Fruit fly (Drosophila melanogaster) whole organism, embryonic: ENCODE results near the gene CG4660.

Experiments
- Abd-B ChIP-seq: fragments of 200-800 bp; sonication (Bioruptor generic); optimal IDR thresholded peaks from 2 replicates; lab custom pipeline; 2018; ENCODE audit warnings: missing biosample characterization, mild to moderate bottlenecking, missing genetic modification characterization, moderate library complexity
- Ada2b ChIP-seq: fragments of 200-800 bp; sonication (Bioruptor generic); IDR thresholded peaks from 2 replicates; pipeline ENCODE4 v1.3.6; 2022; ENCODE audit warnings: missing biosample characterization, missing genetic modification characterization
- Bteb2 ChIP-seq: fragments of 200-800 bp; sonication (Bioruptor generic); optimal IDR thresholded peaks from 2 replicates; lab custom pipeline; 2016; ENCODE audit warnings: missing biosample characterization, missing genetic modification characterization
- CG10462 ChIP-seq: fragments of 200-800 bp; sonication (Bioruptor generic); optimal IDR thresholded peaks from 2 replicates; lab custom pipeline; 2016; ENCODE audit warnings: missing biosample characterization, missing genetic modification characterization
- CG11093 ChIP-seq: fragments of 200-800 bp; sonication (Bioruptor generic); IDR thresholded peaks from 3 replicates; pipeline ENCODE4 v1.3.6; 2022; ENCODE audit warnings: missing biosample characterization, missing genetic modification characterization
- CG13424 ChIP-seq: fragments of 200-800 bp; sonication (Bioruptor generic); optimal IDR thresholded peaks from 2 replicates; lab custom pipeline; 2019; ENCODE audit warnings: missing biosample characterization, mild to moderate bottlenecking, missing genetic modification characterization, moderate library complexity
- CG13624 ChIP-seq: fragments of 200-800 bp; sonication (Bioruptor generic); optimal IDR thresholded peaks from 2 replicates; lab custom pipeline; 2016; ENCODE audit warnings: missing biosample characterization, missing genetic modification characterization
- CG15011 ChIP-seq: fragments of 200-800 bp; sonication (Bioruptor generic); optimal IDR thresholded peaks from 3 replicates; lab custom pipeline; 2018; ENCODE audit warnings: missing biosample characterization, mild to moderate bottlenecking, missing genetic modification characterization
- CG1529 ChIP-seq: fragments of 200-800 bp; sonication (Bioruptor generic); optimal IDR thresholded peaks from 3 replicates; lab custom pipeline; 2018; ENCODE audit warnings: missing biosample characterization, missing genetic modification characterization
- CG17385 ChIP-seq: fragments of 200-800 bp; sonication (Bioruptor generic); optimal IDR thresholded peaks from 3 replicates; lab custom pipeline; 2018; ENCODE audit warnings: missing biosample characterization, mild to moderate bottlenecking, missing genetic modification characterization
- CG18262 ChIP-seq: fragments of 200-800 bp; optimal IDR thresholded peaks from 3 replicates; lab custom pipeline; 2019; ENCODE audit warnings: missing biosample characterization, mild to moderate bottlenecking, missing genetic modification characterization, moderate library complexity
- CG18599 ChIP-seq: fragments of 200-800 bp; sonication (Bioruptor generic); optimal IDR thresholded peaks from 3 replicates; lab custom pipeline; 2017; ENCODE audit warnings: missing biosample characterization, missing genetic modification characterization, mild to moderate bottlenecking, moderate library complexity, missing genetic modification reagents
- CG2116 ChIP-seq: fragments of 200-800 bp; sonication (Bioruptor generic); optimal IDR thresholded peaks from 3 replicates; lab custom pipeline; 2018; ENCODE audit warnings: missing biosample characterization, mild to moderate bottlenecking, missing genetic modification characterization
- CG31365 ChIP-seq: fragments of 200-800 bp; sonication (Bioruptor generic); optimal IDR thresholded peaks from 2 replicates; lab custom pipeline; 2018; ENCODE audit warnings: missing biosample characterization, mild to moderate bottlenecking, missing genetic modification characterization
- CG3847 ChIP-seq: fragments of 200-800 bp; sonication (Bioruptor generic); IDR thresholded peaks from 2 replicates; pipeline ENCODE4 v1.3.6; 2022; ENCODE audit warnings: missing biosample characterization, missing genetic modification characterization
- CG4282 ChIP-seq: fragments of 200-800 bp; sonication (Bioruptor generic); optimal IDR thresholded peaks from 2 replicates; lab custom pipeline; 2016; ENCODE audit warnings: missing biosample characterization, missing genetic modification characterization
- CG4617 ChIP-seq: fragments of 200-800 bp; sonication (Bioruptor generic); optimal IDR thresholded peaks from 3 replicates; lab custom pipeline; 2016; ENCODE audit warnings: missing biosample characterization, missing genetic modification characterization, borderline replicate concordance
- CG4820 ChIP-seq: fragments of 200-800 bp; sonication (Bioruptor generic); optimal IDR thresholded peaks from 3 replicates; lab custom pipeline; 2016; ENCODE audit warnings: missing biosample characterization, missing genetic modification characterization
- CG5245 ChIP-seq: fragments of 200-800 bp; sonication (Bioruptor generic); optimal IDR thresholded peaks from 3 replicates; lab custom pipeline; 2016; ENCODE audit warnings: missing biosample characterization, missing genetic modification characterization
- CG7357 ChIP-seq: fragments of 200-800 bp; sonication (Bioruptor generic); IDR thresholded peaks from 3 replicates; pipeline ENCODE4 v1.3.6; 2022; ENCODE audit warnings: missing biosample characterization, missing genetic modification characterization
- CG7372 ChIP-seq: fragments of 200-800 bp; sonication (Bioruptor generic); IDR thresholded peaks from 2 replicates; pipeline ENCODE4 v1.3.6; 2022; ENCODE audit warnings: missing biosample characterization, missing genetic modification characterization
- CG8944 ChIP-seq: fragments of 200-800 bp; sonication (Bioruptor generic); optimal IDR thresholded peaks from 3 replicates; lab custom pipeline; 2016; ENCODE audit warnings: missing biosample characterization, missing genetic modification characterization
- Dfd ChIP-seq, 2 experiments: fragments of >200 bp; optimal IDR thresholded peaks; 2 replicates each; lab custom pipeline; 2017; ENCODE audit warnings: missing biosample characterization in 2 of 2, missing genetic modification characterization in 2 of 2
- Ets97D ChIP-seq: fragments of 200-800 bp; sonication (Bioruptor generic); optimal IDR thresholded peaks from 3 replicates; lab custom pipeline; 2016; ENCODE audit warnings: missing biosample characterization, missing genetic modification characterization
- Gug ChIP-seq: fragments of 200-800 bp; sonication (Bioruptor generic); IDR thresholded peaks from 4 replicates; pipeline ENCODE4 v1.3.6; 2022; ENCODE audit warnings: missing biosample characterization, missing genetic modification characterization
- Hmx ChIP-seq: fragments of 200-800 bp; sonication (Bioruptor generic); optimal IDR thresholded peaks from 2 replicates; lab custom pipeline; 2016; ENCODE audit warnings: missing biosample characterization, missing genetic modification characterization
- NFAT ChIP-seq: fragments of 200-800 bp; sonication (Bioruptor generic); IDR thresholded peaks from 2 replicates; pipeline ENCODE4 v1.3.6; 2022; ENCODE audit warnings: missing biosample characterization, missing genetic modification characterization
- Six4 ChIP-seq: fragments of 200-800 bp; sonication (Bioruptor generic); optimal IDR thresholded peaks from 2 replicates; lab custom pipeline; 2016; ENCODE audit warnings: missing biosample characterization, missing genetic modification characterization
- Sry-β ChIP-seq: fragments of 200-800 bp; sonication (Bioruptor generic); optimal IDR thresholded peaks from 2 replicates; lab custom pipeline; 2018; ENCODE audit warnings: missing biosample characterization, mild to moderate bottlenecking, missing genetic modification characterization, moderate library complexity
- Stat92E ChIP-seq, 3 experiments: fragments of >200 bp in 2 of 3; fragments of 200-800 bp in 1 of 3; sonication (Bioruptor generic) in 1 of 3; optimal IDR thresholded peaks; 2 replicates each; lab custom pipeline; 2017 to 2019; ENCODE audit warnings: missing biosample characterization in 3 of 3, missing genetic modification characterization in 3 of 3, mild to moderate bottlenecking in 1 of 3, moderate library complexity in 1 of 3
- YL-1 ChIP-seq: fragments of 200-800 bp; sonication (Bioruptor generic); optimal IDR thresholded peaks from 3 replicates; lab custom pipeline; 2017; ENCODE audit warnings: missing biosample characterization, mild to moderate bottlenecking, missing genetic modification characterization
- ac ChIP-seq: fragments of 200-800 bp; sonication (Bioruptor generic); optimal IDR thresholded peaks from 3 replicates; lab custom pipeline; 2017; ENCODE audit warnings: missing biosample characterization, mild to moderate bottlenecking, missing genetic modification characterization
- az2 ChIP-seq: fragments of 200-800 bp; sonication (Bioruptor generic); optimal IDR thresholded peaks from 3 replicates; lab custom pipeline; 2016; ENCODE audit warnings: missing biosample characterization, missing genetic modification characterization
- cad ChIP-seq: fragments of >200 bp; optimal IDR thresholded peaks from 2 replicates; lab custom pipeline; 2017; ENCODE audit warnings: missing biosample characterization, missing genetic modification characterization
- fd64A ChIP-seq: fragments of 200-800 bp; sonication (Bioruptor generic); optimal IDR thresholded peaks from 3 replicates; lab custom pipeline; 2018; ENCODE audit warnings: missing biosample characterization, mild to moderate bottlenecking, missing genetic modification characterization
- gsb ChIP-seq: fragments of 200-800 bp; sonication (Bioruptor generic); IDR thresholded peaks from 2 replicates; pipeline ENCODE4 v1.3.6; 2022; ENCODE audit warnings: missing biosample characterization, missing genetic modification characterization
- lbe ChIP-seq: fragments of 200-800 bp; sonication (Bioruptor generic); optimal IDR thresholded peaks from 2 replicates; lab custom pipeline; 2016; ENCODE audit warnings: missing biosample characterization, mild to moderate bottlenecking, missing genetic modification characterization
- nerfin-2 ChIP-seq: fragments of 200-800 bp; sonication (Bioruptor generic); IDR thresholded peaks from 2 replicates; pipeline ENCODE4 v1.3.6; 2022; ENCODE audit warnings: missing biosample characterization, missing genetic modification characterization; ENCODE audit not compliant: partially characterized antibody
- p53 ChIP-seq: fragments of 200-800 bp; sonication (Bioruptor generic); optimal IDR thresholded peaks from 2 replicates; lab custom pipeline; 2016; ENCODE audit warnings: missing biosample characterization, missing genetic modification characterization
- pfk ChIP-seq: fragments of 200-800 bp; sonication (Bioruptor generic); optimal IDR thresholded peaks from 2 replicates; lab custom pipeline; 2018; ENCODE audit warnings: missing biosample characterization, mild to moderate bottlenecking, missing genetic modification characterization, moderate library complexity
- prd ChIP-seq, 3 experiments: fragments of >200 bp in 2 of 3; fragments of 200-800 bp in 1 of 3; sonication (Bioruptor generic) in 1 of 3; optimal IDR thresholded peaks in 2 of 3; IDR thresholded peaks in 1 of 3; 2 replicates in 2 of 3; 3 replicates in 1 of 3; pipeline versions ENCODE4 v1.3.6 to Lab custom; 2017 to 2022; ENCODE audit warnings: missing biosample characterization in 1 of 3, missing genetic modification characterization in 1 of 3
- sens ChIP-seq: fragments of 200-800 bp; sonication (Bioruptor generic); peaks from one replicate; lab custom pipeline; 2016; ENCODE audit warnings: missing biosample characterization, missing genetic modification characterization
- shn ChIP-seq: fragments of 200-800 bp; sonication (Bioruptor generic); optimal IDR thresholded peaks from 3 replicates; lab custom pipeline; 2016; ENCODE audit warnings: missing biosample characterization, missing genetic modification characterization
- sisA ChIP-seq: fragments of 200-800 bp; sonication (Bioruptor generic); IDR thresholded peaks from 2 replicates; pipeline ENCODE4 v1.3.6; 2022; ENCODE audit warnings: missing biosample characterization, missing genetic modification characterization
- sna ChIP-seq: fragments of 200-800 bp; sonication (Bioruptor generic); IDR thresholded peaks from 2 replicates; pipeline ENCODE4 v1.3.6; 2022; ENCODE audit warnings: missing biosample characterization, missing genetic modification characterization; ENCODE audit not compliant: partially characterized antibody
- tll ChIP-seq, 2 experiments: fragments of 200-800 bp in 1 of 2; fragments of >200 bp in 1 of 2; sonication (Bioruptor generic) in 1 of 2; optimal IDR thresholded peaks; 2 replicates each; lab custom pipeline; 2017 to 2019; ENCODE audit warnings: missing biosample characterization in 2 of 2, missing genetic modification characterization in 2 of 2, mild to moderate bottlenecking in 1 of 2, moderate library complexity in 1 of 2
- trem ChIP-seq: fragments of 200-800 bp; optimal IDR thresholded peaks from 3 replicates; lab custom pipeline; 2019; ENCODE audit warnings: missing biosample characterization, mild to moderate bottlenecking, missing genetic modification characterization, moderate library complexity
- usp ChIP-seq: fragments of >200 bp; optimal IDR thresholded peaks from 2 replicates; lab custom pipeline; 2017; ENCODE audit warnings: missing biosample characterization, missing genetic modification characterization

Gene CG4660

DNA sequence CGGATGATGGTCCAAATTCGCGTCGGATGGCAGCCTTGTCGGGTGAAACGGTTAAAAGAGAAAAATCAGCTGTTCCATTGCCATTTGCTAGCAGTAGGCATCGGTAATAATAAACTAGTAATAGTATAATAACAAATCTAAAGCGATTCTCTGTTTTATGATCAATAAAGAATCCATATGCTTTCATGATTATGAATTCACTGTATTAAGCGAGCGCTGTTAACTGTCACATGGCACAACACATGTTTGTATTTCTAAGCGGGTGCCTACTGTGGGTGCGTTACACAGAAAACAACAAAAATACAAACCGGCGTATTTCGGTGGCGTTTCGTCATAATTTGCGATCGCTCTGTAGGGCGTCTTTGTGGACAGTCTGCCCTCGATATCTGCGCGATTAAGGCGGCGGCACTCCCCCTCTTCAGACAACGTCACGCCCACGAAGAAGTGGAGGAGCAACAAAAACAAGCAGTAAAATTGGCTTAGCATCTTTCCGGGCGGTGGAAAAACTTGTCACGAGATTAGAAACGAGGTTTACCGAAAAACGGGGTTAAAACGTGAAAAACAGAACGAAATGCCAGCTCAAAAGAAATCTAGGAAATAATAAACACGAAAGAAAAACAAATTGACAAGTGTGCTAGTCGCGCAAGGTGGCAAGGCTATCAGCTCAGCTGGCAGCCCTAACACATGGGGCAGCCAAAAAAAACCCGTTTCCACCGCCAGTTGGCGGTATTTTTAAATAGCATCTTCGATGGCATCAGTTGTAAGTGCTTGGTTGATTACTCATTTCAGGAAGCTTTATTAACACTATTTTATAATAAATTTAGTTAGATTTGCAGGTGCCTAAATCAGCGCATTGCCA, 9.9 kb upstream of the CG4660 start, which contains the start of the genes Nep1 and Mipp2 (continued):
- TF ChIP-seq prd (optimal IDR thresholded peaks at IDR 0.05; lab: Kevin White, UChicago) (no peak), prd (GFP tag; IDR thresholded peaks at IDR 0.05; lab: Robert Waterston, UW) (peak; percentile 51; the same call in 1 of the 3 replicates), CG3847 (GFP tag; lab: Robert Waterston, UW) (peak; percentile 28; the same call in 1 of the 2 replicates), tll (GFP tag; optimal IDR thresholded peaks at IDR 0.05; lab: Kevin White, UChicago) (no peak), Sry-β (GFP tag; lab: Kevin White, UChicago) (no peak), CG11093 (GFP tag; lab: Robert Waterston, UW) (no peak), CG10462 (no peak), CG5245 (no peak), sna (GFP tag; lab: Robert Waterston, UW) (no peak), Ets97D (GFP tag; lab: Kevin White, UChicago) (peak; percentile 3), pfk (GFP tag; lab: Kevin White, UChicago) (no peak), trem (tag; lab: Kevin White, UChicago) (no peak), CG2116 (GFP tag; lab: Kevin White, UChicago) (peak; percentile 27), CG13424 (tag; lab: Kevin White, UChicago) (peak; percentile 44), Gug (peak; percentile 44; the same call in 3 of the 4 replicates), cad (GFP tag; lab: Kevin White, UChicago) (no peak), usp (no peak), sens (GFP tag; lab: Kevin White, UChicago) (peak; percentile 48), shn (peak; percentile 26), CG13624 (GFP tag; lab: Kevin White, UChicago) (no peak), Dfd (GFP tag; optimal IDR thresholded peaks at IDR 0.05; lab: Kevin White, UChicago) (no peak), az2 (GFP tag; lab: Kevin White, UChicago) (no peak), CG7357 (peak; percentile 32; the same call in 2 of the 3 replicates), CG15011 (GFP tag; lab: Kevin White, UChicago) (no peak), lbe (GFP tag; lab: Kevin White, UChicago) (no peak), Abd-B (no peak), Stat92E (GFP tag; optimal IDR thresholded peaks at IDR 0.05; lab: Kevin White, UChicago) (no peak), p53 (GFP tag; lab: Kevin White, UChicago) (no peak), fd64A (GFP tag; lab: Kevin White, UChicago) (no peak), sisA (GFP tag; lab: Robert Waterston, UW) (no peak; the same call in none of the 2 replicates), CG7372 (GFP tag; lab: Robert Waterston, UW) (0 out of 2 replicates have a peak, but pooled peaks have one; percentile 20), Six4 (GFP tag; lab: Kevin White, UChicago) (no peak), CG17385 (no peak), gsb (0 out of 2 replicates have a peak, but pooled peaks have one; percentile 13), Hmx (no peak), CG4617 (GFP tag; lab: Kevin White, UChicago) (peak; percentile 36), NFAT (GFP tag; lab: Robert Waterston, UW) (peak; percentile 26; the same call in 1 of the 2 replicates), CG18262 (tag; lab: Kevin White, UChicago) (peak; percentile 8), CG4282 (GFP tag; lab: Kevin White, UChicago) (no peak), Ada2b (GFP tag; lab: Robert Waterston, UW) (0 out of 2 replicates have a peak, but pooled peaks have one; percentile 6), CG1529 (GFP tag; lab: Kevin White, UChicago) (no peak), CG8944 (GFP tag; lab: Kevin White, UChicago) (peak; percentile 22), CG31365 (tag; lab: Kevin White, UChicago) (no peak), ac (GFP tag; lab: Kevin White, UChicago) (no peak), YL-1 (peak; percentile 34), Bteb2 (GFP tag; lab: Kevin White, UChicago) (no peak), CG18599 (GFP tag; lab: Kevin White, UChicago) (peak; percentile 33), CG4820 (GFP tag; lab: Kevin White, UChicago) (no peak), nerfin-2 (GFP tag; lab: Robert Waterston, UW) (no peak)
